Fruit fly (Drosophila melanogaster): ENCODE measurements around the gene SNF4Agamma.

The SNF4Agamma gene

dm6 chr3R:21150090-21150489, 9.6 kb downstream of the SNF4Agamma start (continued):
- TF ChIP-seq CG14050 (GFP tag; IDR thresholded peaks at IDR 0.05) (no peak), cas (GFP tag; IDR thresholded peaks at IDR 0.05) (no peak), sim (GFP tag; IDR thresholded peaks at IDR 0.05) (no peak), cg (GFP tag; optimal IDR thresholded peaks at IDR 0.05) (peak; percentile 7), Med (GFP tag) (peak; percentile 14), Sox100B (GFP tag; optimal IDR thresholded peaks at IDR 0.05) (no peak), CG17568 (GFP tag; optimal IDR thresholded peaks at IDR 0.05) (no peak), Atf-2 (GFP tag; optimal IDR thresholded peaks at IDR 0.05) (no peak), CG14710 (tag; optimal IDR thresholded peaks at IDR 0.05) (no peak), ap (GFP tag; IDR thresholded peaks at IDR 0.05) (0 out of 2 replicates have a peak, but pooled peaks have one; percentile 7), Xrp1 (GFP tag; IDR thresholded peaks at IDR 0.05) (no peak), ase (GFP tag; IDR thresholded peaks at IDR 0.05) (no peak), CG2712 (tag; optimal IDR thresholded peaks at IDR 0.05) (no peak), Sin3A (optimal IDR thresholded peaks at IDR 0.05) (no peak), CG13296 (GFP tag; optimal IDR thresholded peaks at IDR 0.05) (no peak), chm (GFP tag; IDR thresholded peaks at IDR 0.05) (no peak), amos (GFP tag; IDR thresholded peaks at IDR 0.05; ENCODE audit: partially characterized antibody) (no peak), sc (optimal IDR thresholded peaks at IDR 0.05) (no peak), sc (GFP tag; optimal IDR thresholded peaks at IDR 0.05) (no peak), Lim3 (GFP tag; IDR thresholded peaks at IDR 0.05) (no peak), nerfin-1 (tag; optimal IDR thresholded peaks at IDR 0.05) (no peak), ato (GFP tag; IDR thresholded peaks at IDR 0.05; ENCODE audit: partially characterized antibody) (peak; percentile 28; the same call in 1 of the 2 replicates), CG8359 (GFP tag; optimal IDR thresholded peaks at IDR 0.05; ENCODE audit: borderline replicate concordance) (no peak), CG11695 (GFP tag; IDR thresholded peaks at IDR 0.05) (no peak), sqz (GFP tag; optimal IDR thresholded peaks at IDR 0.05) (no peak), CG33557 (GFP tag; optimal IDR thresholded peaks at IDR 0.05) (no peak), Rfx (GFP tag; IDR thresholded peaks at IDR 0.05) (no peak), mirr (GFP tag; optimal IDR thresholded peaks at IDR 0.05) (peak; percentile 38), CG14667 (GFP tag; IDR thresholded peaks at IDR 0.05) (no peak), CG33213 (GFP tag; optimal IDR thresholded peaks at IDR 0.05) (no peak), sens (GFP tag) (peak; percentile 8), ash1 (GFP tag; optimal IDR thresholded peaks at IDR 0.05) (no peak), CG7987 (GFP tag; optimal IDR thresholded peaks at IDR 0.05) (no peak), Hand (GFP tag; optimal IDR thresholded peaks at IDR 0.05) (no peak)

dm6 chr3R:21151090-21151870, 10.7 kb downstream of the SNF4Agamma start:
- no peak for TF ChIP-seq GATAe (GFP tag; conservative IDR thresholded peaks at IDR 0.05)
- TF ChIP-seq CG17385 (GFP tag; optimal IDR thresholded peaks at IDR 0.05), result peak; percentile 60
- TF ChIP-seq tap (tag; optimal IDR thresholded peaks at IDR 0.05), result peak; percentile 44
- peak; percentile 36; the same call in 1 of the 2 replicates for TF ChIP-seq CG10321 (GFP tag; IDR thresholded peaks at IDR 0.05)
- peak; percentile 45 for TF ChIP-seq Bteb2 (GFP tag; optimal IDR thresholded peaks at IDR 0.05)
- peak; percentile 77 for TF ChIP-seq CG15269 (tag; optimal IDR thresholded peaks at IDR 0.05)
- peak; percentile 62 for TF ChIP-seq CG7839 (tag; optimal IDR thresholded peaks at IDR 0.05)
- peak; percentile 43 for TF ChIP-seq ssp (GFP tag; IDR thresholded peaks at IDR 0.05)
- no peak for TF ChIP-seq CG8478 (optimal IDR thresholded peaks at IDR 0.05)
- TF ChIP-seq CG8359 (GFP tag; optimal IDR thresholded peaks at IDR 0.05; ENCODE audit: borderline replicate concordance), result no peak
- TF ChIP-seq hkb (optimal IDR thresholded peaks at IDR 0.05), result no peak
- peak; percentile 76 for TF ChIP-seq hkb (GFP tag; IDR thresholded peaks at IDR 0.05)
- no peak for TF ChIP-seq toy (GFP tag; IDR thresholded peaks at IDR 0.05)
- no peak for TF ChIP-seq CG18476 (GFP tag; optimal IDR thresholded peaks at IDR 0.05)
- peak; percentile 65 for TF ChIP-seq seq (GFP tag; IDR thresholded peaks at IDR 0.05)
- 0 out of 3 replicates have a peak, but pooled peaks have one; percentile 34 for TF ChIP-seq H15 (GFP tag; IDR thresholded peaks at IDR 0.05)
- peak; percentile 66 for TF ChIP-seq PHDP (tag; optimal IDR thresholded peaks at IDR 0.05)
- peak; percentile 20 for TF ChIP-seq CG10654 (GFP tag; optimal IDR thresholded peaks at IDR 0.05)
- peak; percentile 48 for TF ChIP-seq CG4424 (GFP tag; optimal IDR thresholded peaks at IDR 0.05)
- TF ChIP-seq fd3F (GFP tag; optimal IDR thresholded peaks at IDR 0.05), result peak; percentile 48
